Worm (Caenorhabditis elegans) whole organism, L2 larva: ENCODE measurements around the gene nra-1.

Experiments used
- aly-2 ChIP-seq: fragments of 150-350 bp; optimal IDR thresholded peaks from 2 replicates; lab custom pipeline; 2014; ENCODE audit warnings: missing biosample characterization, missing genetic modification characterization
- ceh-16 ChIP-seq: fragments of 150-350 bp; optimal IDR thresholded peaks from 2 replicates; lab custom pipeline; 2014; ENCODE audit warnings: missing biosample characterization, missing genetic modification characterization
- egl-27 ChIP-seq: sonication (generic microtip); optimal IDR thresholded peaks from 3 replicates; lab custom pipeline; 2017; ENCODE audit warnings: missing biosample characterization, missing genetic modification reagents, missing genetic modification characterization
- nhr-12 ChIP-seq: fragments of 150-350 bp; optimal IDR thresholded peaks from 2 replicates; lab custom pipeline; 2014; ENCODE audit warnings: missing biosample characterization, missing genetic modification characterization
- snpc-4 ChIP-seq: fragments of 150-350 bp; optimal IDR thresholded peaks from 2 replicates; lab custom pipeline; 2014; ENCODE audit warnings: missing biosample characterization, missing genetic modification characterization
- unc-55 ChIP-seq: fragments of 150-350 bp; sonication (generic microtip); optimal IDR thresholded peaks from 3 replicates; lab custom pipeline; 2014; ENCODE audit warnings: missing biosample characterization, missing genetic modification reagents, missing genetic modification characterization

DNA sequence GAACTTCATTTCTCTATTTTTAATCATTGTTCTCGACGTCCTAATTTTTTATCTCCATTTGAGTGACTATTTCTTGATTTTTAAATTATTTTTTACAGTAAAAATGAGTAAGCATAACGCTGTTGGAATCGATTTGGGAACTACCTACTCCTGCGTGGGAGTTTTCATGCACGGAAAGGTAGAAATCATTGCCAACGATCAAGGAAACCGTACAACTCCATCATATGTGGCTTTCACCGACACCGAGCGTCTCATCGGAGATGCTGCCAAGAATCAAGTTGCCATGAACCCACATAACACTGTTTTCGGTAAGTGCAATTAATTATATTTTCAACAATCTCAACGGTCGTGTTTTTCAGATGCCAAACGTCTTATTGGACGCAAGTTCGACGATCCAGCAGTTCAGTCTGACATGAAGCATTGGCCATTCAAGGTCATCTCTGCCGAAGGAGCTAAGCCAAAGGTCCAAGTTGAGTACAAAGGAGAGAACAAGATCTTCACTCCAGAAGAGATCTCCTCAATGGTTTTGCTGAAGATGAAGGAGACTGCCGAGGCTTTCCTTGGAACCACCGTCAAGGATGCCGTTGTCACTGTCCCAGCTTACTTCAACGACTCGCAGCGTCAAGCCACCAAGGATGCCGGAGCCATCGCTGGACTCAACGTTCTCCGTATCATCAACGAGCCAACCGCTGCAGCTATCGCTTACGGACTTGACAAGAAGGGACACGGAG is 5.0 kb downstream of the nra-1 start, which contains the start of gene hsp-1:
- TF ChIP-seq nhr-12 (tag; lab: Kevin White, UChicago) = no peak
- no peak for TF ChIP-seq unc-55 (GFP tag; lab: Kevin White, UChicago)
- no peak for TF ChIP-seq aly-2 (tag; lab: Kevin White, UChicago)
- TF ChIP-seq egl-27 (tag; lab: Kevin White, UChicago) = no peak
- TF ChIP-seq ceh-16 (tag; lab: Kevin White, UChicago) = no peak
- no peak for TF ChIP-seq snpc-4
